Worm (Caenorhabditis elegans) whole organism, L4 larva: ENCODE data around the gene ulp-4.

ENCODE experiments used
- F44E2.7 ChIP-seq: fragments of 200-800 bp; sonication (Bioruptor generic); IDR thresholded peaks from 2 replicates; pipeline ENCODE4 v2.1.2; 2022; ENCODE audit warnings: missing genetic modification characterization, missing compliant biosample characterization
- F49E8.2 ChIP-seq: sonication (generic microtip); optimal IDR thresholded peaks from 2 replicates; lab custom pipeline; 2016; ENCODE audit warnings: missing compliant biosample characterization, mild to moderate bottlenecking, missing genetic modification characterization, borderline replicate concordance
- R02D3.7 ChIP-seq: fragments of 150-350 bp; sonication (generic microtip); optimal IDR thresholded peaks from 3 replicates; lab custom pipeline; 2014; ENCODE audit warnings: missing biosample characterization, missing genetic modification characterization
- T20F7.1 ChIP-seq: fragments of 200-800 bp; sonication (Bioruptor generic); optimal IDR thresholded peaks from 2 replicates; lab custom pipeline; 2018; ENCODE audit warnings: mild to moderate bottlenecking, missing genetic modification characterization, missing compliant biosample characterization
- Y5F2A.4 ChIP-seq: fragments of 200-800 bp; sonication (Bioruptor generic); optimal IDR thresholded peaks from 2 replicates; lab custom pipeline; 2018; ENCODE audit warnings: mild to moderate bottlenecking, missing genetic modification characterization, missing compliant biosample characterization
- ZK337.2 ChIP-seq: fragments of 200-800 bp; sonication (Bioruptor generic); IDR thresholded peaks from 2 replicates; pipeline ENCODE4 v1.3.6; 2022; ENCODE audit warnings: missing genetic modification reagents, missing genetic modification characterization, missing compliant biosample characterization
- aha-1 ChIP-seq: fragments of 150-350 bp; peaks from one replicate; lab custom pipeline; 2014; ENCODE audit warnings: missing biosample characterization, missing genetic modification characterization
- ama-1 ChIP-seq: fragments of 150-350 bp; optimal IDR thresholded peaks from 2 replicates; lab custom pipeline; 2014; ENCODE audit warnings: inconsistent platforms, mixed read lengths
- arid-1 ChIP-seq: fragments of 200-800 bp; sonication (Bioruptor generic); conservative IDR thresholded peaks from 2 replicates; pipeline ENCODE4 v1.3.6; 2022; ENCODE audit warnings: missing genetic modification reagents, missing genetic modification characterization, missing compliant biosample characterization
- attf-4 ChIP-seq: sonication (generic microtip); optimal IDR thresholded peaks from 3 replicates; lab custom pipeline; 2017; ENCODE audit warnings: missing biosample characterization, missing genetic modification characterization
- ceh-20 ChIP-seq: fragments of 200-800 bp; sonication (Bioruptor generic); IDR thresholded peaks from 2 replicates; pipeline ENCODE4 v1.3.6; 2022; ENCODE audit warnings: missing genetic modification reagents, missing genetic modification characterization, missing compliant biosample characterization
- ceh-44 ChIP-seq: fragments of 200-800 bp; sonication (Bioruptor generic); IDR thresholded peaks from 2 replicates; pipeline ENCODE4 v1.3.6; 2022; ENCODE audit warnings: missing genetic modification reagents, missing genetic modification characterization, missing compliant biosample characterization
- ceh-82 ChIP-seq: sonication (generic microtip); optimal IDR thresholded peaks from 2 replicates; lab custom pipeline; 2017; ENCODE audit warnings: missing biosample characterization, missing genetic modification characterization
- ctbp-1 ChIP-seq: fragments of 200-800 bp; sonication (Bioruptor generic); IDR thresholded peaks from 2 replicates; pipeline ENCODE4 v1.3.6; 2022; ENCODE audit warnings: missing genetic modification reagents, missing genetic modification characterization, missing compliant biosample characterization
- daf-12 ChIP-seq: fragments of 150-350 bp; optimal IDR thresholded peaks from 2 replicates; lab custom pipeline; 2014; ENCODE audit warnings: missing biosample characterization, missing genetic modification reagents, missing genetic modification characterization
- daf-8 ChIP-seq: fragments of 200-800 bp; sonication (Bioruptor generic); IDR thresholded peaks from 2 replicates; pipeline ENCODE4 v1.3.6; 2022; ENCODE audit warnings: missing genetic modification characterization, missing compliant biosample characterization
- duxl-1 ChIP-seq: sonication (generic microtip); optimal IDR thresholded peaks from 2 replicates; lab custom pipeline; 2016; ENCODE audit warnings: mild to moderate bottlenecking, missing genetic modification characterization, moderate library complexity, missing compliant biosample characterization; ENCODE audit not compliant: poor library complexity
- dve-1 ChIP-seq: sonication (generic microtip); optimal IDR thresholded peaks from 2 replicates; lab custom pipeline; 2017; ENCODE audit warnings: antibody characterized with exemption, mild to moderate bottlenecking, missing genetic modification characterization, missing compliant biosample characterization; ENCODE audit not compliant: insufficient read depth
- egl-43 ChIP-seq: fragments of 200-800 bp; sonication (Bioruptor generic); IDR thresholded peaks from 2 replicates; pipeline ENCODE4 v1.3.6; 2022; ENCODE audit warnings: missing genetic modification reagents, missing genetic modification characterization, missing compliant biosample characterization
- fos-1 ChIP-seq: fragments of 150-350 bp; optimal IDR thresholded peaks from 2 replicates; lab custom pipeline; 2014; ENCODE audit warnings: missing biosample characterization, missing genetic modification characterization
- hmg-1.1 ChIP-seq: fragments of 200-800 bp; sonication (Bioruptor generic); IDR thresholded peaks from 2 replicates; pipeline ENCODE4 v1.3.6; 2022; ENCODE audit warnings: missing genetic modification reagents, missing genetic modification characterization, missing compliant biosample characterization
- jun-1 ChIP-seq: fragments of 150-350 bp; optimal IDR thresholded peaks from 2 replicates; lab custom pipeline; 2014; ENCODE audit warnings: missing biosample characterization, missing genetic modification reagents, missing genetic modification characterization
- lin-13 ChIP-seq: fragments of 150-350 bp; optimal IDR thresholded peaks from 2 replicates; lab custom pipeline; 2014; ENCODE audit warnings: missing biosample characterization, missing genetic modification reagents, missing genetic modification characterization
- lin-15B ChIP-seq: fragments of 150-350 bp; sonication (generic microtip); optimal IDR thresholded peaks from 3 replicates; lab custom pipeline; 2014; ENCODE audit warnings: missing biosample characterization, missing genetic modification characterization
- lin-29 ChIP-seq: fragments of 200-800 bp; sonication (Bioruptor generic); IDR thresholded peaks from 2 replicates; pipeline ENCODE4 v1.3.6; 2022; ENCODE audit warnings: missing genetic modification reagents, missing genetic modification characterization, missing compliant biosample characterization
- lin-39 ChIP-seq: fragments of 150-350 bp; optimal IDR thresholded peaks from 2 replicates; lab custom pipeline; 2014; ENCODE audit warnings: missing biosample characterization, missing genetic modification reagents, missing genetic modification characterization
- lir-3 ChIP-seq: sonication (generic microtip); optimal IDR thresholded peaks from 2 replicates; lab custom pipeline; 2016; ENCODE audit warnings: mild to moderate bottlenecking, missing genetic modification characterization, missing compliant biosample characterization
- lsy-2 ChIP-seq, 2 experiments: fragments of 150-350 bp in 1 of 2; sonication (generic microtip) in 1 of 2; optimal IDR thresholded peaks; 2 replicates each; lab custom pipeline; 2014 to 2017; ENCODE audit warnings: missing biosample characterization in 2 of 2, missing genetic modification characterization in 2 of 2
- madf-5 ChIP-seq, 2 experiments: fragments of 200-800 bp; sonication (Bioruptor generic); IDR thresholded peaks; 2 replicates each; pipeline ENCODE4 v1.3.6; 2022; ENCODE audit warnings: missing compliant biosample characterization in 2 of 2, missing genetic modification characterization in 2 of 2
- mdl-1 ChIP-seq, 2 experiments: fragments of 150-350 bp in 1 of 2; sonication (generic microtip) in 1 of 2; optimal IDR thresholded peaks; 2 replicates each; lab custom pipeline; 2014 to 2017; ENCODE audit warnings: missing biosample characterization in 2 of 2, missing genetic modification characterization in 2 of 2
- mes-2 ChIP-seq: sonication (generic microtip); optimal IDR thresholded peaks from 2 replicates; lab custom pipeline; 2016; ENCODE audit warnings: missing genotype, mild to moderate bottlenecking, missing genetic modification characterization, missing compliant biosample characterization; ENCODE audit not compliant: poor library complexity, severe bottlenecking
- mxl-2 ChIP-seq: fragments of 200-800 bp; sonication (Bioruptor generic); conservative IDR thresholded peaks from 2 replicates; pipeline ENCODE4 v1.3.6; 2022; ENCODE audit warnings: missing genetic modification reagents, missing genetic modification characterization, missing compliant biosample characterization
- mxl-3 ChIP-seq: fragments of 200-800 bp; sonication (Bioruptor generic); optimal IDR thresholded peaks from 2 replicates; lab custom pipeline; 2018; ENCODE audit warnings: mild to moderate bottlenecking, missing genetic modification characterization, missing compliant biosample characterization
- nhr-111 ChIP-seq: fragments of 200-800 bp; sonication (Bioruptor generic); optimal IDR thresholded peaks from 2 replicates; lab custom pipeline; 2018; ENCODE audit warnings: mild to moderate bottlenecking, missing genetic modification characterization, missing compliant biosample characterization
- nhr-237 ChIP-seq: sonication (generic microtip); optimal IDR thresholded peaks from 2 replicates; lab custom pipeline; 2017; ENCODE audit warnings: missing biosample characterization, missing genetic modification characterization
- nhr-25 ChIP-seq: sonication (generic microtip); optimal IDR thresholded peaks from 2 replicates; lab custom pipeline; 2017; ENCODE audit warnings: missing genetic modification characterization, mild to moderate bottlenecking, missing compliant biosample characterization, antibody characterized with exemption, moderate library complexity, borderline replicate concordance; ENCODE audit not compliant: insufficient read depth
- nhr-41 ChIP-seq: fragments of 200-800 bp; sonication (Bioruptor generic); IDR thresholded peaks from 2 replicates; pipeline ENCODE4 v1.3.6; 2022; ENCODE audit warnings: missing genetic modification reagents, missing genetic modification characterization, missing compliant biosample characterization
- nhr-48 ChIP-seq: sonication (generic microtip); optimal IDR thresholded peaks from 2 replicates; lab custom pipeline; 2016; ENCODE audit warnings: mild to moderate bottlenecking, missing genetic modification characterization, missing compliant biosample characterization
- nhr-6 ChIP-seq: fragments of 150-350 bp; optimal IDR thresholded peaks from 2 replicates; lab custom pipeline; 2014; ENCODE audit warnings: missing biosample characterization, missing genetic modification characterization
- nhr-76 ChIP-seq: fragments of 150-350 bp; optimal IDR thresholded peaks from 2 replicates; lab custom pipeline; 2014; ENCODE audit warnings: missing biosample characterization, missing genetic modification characterization
- php-3 ChIP-seq: fragments of 200-800 bp; sonication (Bioruptor generic); IDR thresholded peaks from 2 replicates; pipeline ENCODE4 v1.3.6; 2022; ENCODE audit warnings: missing genetic modification reagents, missing genetic modification characterization, missing compliant biosample characterization
- pqm-1 ChIP-seq: sonication (generic microtip); optimal IDR thresholded peaks from 2 replicates; lab custom pipeline; 2017; ENCODE audit warnings: missing biosample characterization, missing genetic modification characterization
- set-16 ChIP-seq: fragments of 200-800 bp; sonication (Bioruptor generic); IDR thresholded peaks from 2 replicates; pipeline ENCODE4 v1.3.6; 2022; ENCODE audit warnings: missing genetic modification reagents, missing genetic modification characterization, missing compliant biosample characterization
- skn-1 ChIP-seq: fragments of 150-350 bp; optimal IDR thresholded peaks from 2 replicates; lab custom pipeline; 2014; ENCODE audit warnings: missing biosample characterization, missing genetic modification characterization
- spr-3 ChIP-seq: fragments of 200-800 bp; sonication (Bioruptor generic); optimal IDR thresholded peaks from 2 replicates; lab custom pipeline; 2018; ENCODE audit warnings: mild to moderate bottlenecking, missing genetic modification characterization, missing compliant biosample characterization
- unc-130 ChIP-seq: sonication (generic microtip); optimal IDR thresholded peaks from 2 replicates; lab custom pipeline; 2016; ENCODE audit warnings: missing genetic modification reagents, missing genetic modification characterization, missing compliant biosample characterization
- vab-7 ChIP-seq: fragments of 200-800 bp; sonication (Bioruptor generic); IDR thresholded peaks from 2 replicates; pipeline ENCODE4 v1.3.6; 2022; ENCODE audit warnings: missing genetic modification reagents, missing genetic modification characterization, missing compliant biosample characterization
- zip-11 ChIP-seq: fragments of 200-800 bp; sonication (Bioruptor generic); IDR thresholded peaks from 2 replicates; pipeline ENCODE4 v1.3.6; 2022; ENCODE audit warnings: missing genetic modification characterization, missing compliant biosample characterization
- ztf-11 ChIP-seq: fragments of 150-350 bp; optimal IDR thresholded peaks from 2 replicates; lab custom pipeline; 2014; ENCODE audit warnings: missing biosample characterization, missing genetic modification characterization
- ztf-7 ChIP-seq: fragments of 150-350 bp; optimal IDR thresholded peaks from 2 replicates; lab custom pipeline; 2014; ENCODE audit warnings: missing biosample characterization, missing genetic modification characterization

ulp-4 gene

DNA sequence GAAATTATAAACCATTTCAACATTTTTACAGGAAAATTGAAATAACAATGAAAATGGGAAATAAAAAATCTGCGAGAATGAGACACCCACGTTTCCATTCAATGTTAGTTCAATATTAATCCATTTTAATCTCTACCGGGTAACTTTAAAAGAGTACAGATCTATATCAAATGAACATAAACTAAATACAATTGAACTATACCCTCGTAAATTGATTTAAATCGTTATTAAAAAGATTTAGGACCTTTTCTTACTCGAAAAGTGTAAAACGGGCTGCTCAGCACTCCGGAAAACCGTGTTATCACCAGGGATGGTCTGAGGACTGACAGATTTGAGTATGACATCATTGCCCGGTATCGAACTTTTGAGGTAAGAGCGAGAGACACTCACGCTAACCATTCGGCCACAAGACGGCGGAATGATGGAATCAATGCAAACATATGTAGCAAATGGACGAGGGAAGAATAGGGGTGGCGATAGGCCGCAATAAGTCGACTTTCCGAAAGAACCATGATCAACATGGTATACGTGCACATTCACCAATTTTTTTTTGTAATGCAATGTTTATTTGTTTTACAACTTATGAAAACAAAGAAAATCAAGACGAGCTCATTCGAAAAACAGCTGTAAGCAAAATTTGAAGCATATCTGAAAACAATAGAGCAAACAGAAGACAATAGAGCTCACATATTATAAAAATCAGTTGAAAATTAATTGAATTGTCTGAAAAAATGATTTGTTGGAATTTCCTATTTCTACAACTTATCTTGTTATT is 22.7 kb upstream of the ulp-4 start, which contains the start of the genes chst-1 and C41C4.9 (continued):
- TF ChIP-seq daf-8 (GFP tag; lab: Robert Waterston, UW): 0 out of 2 replicates have a peak, but pooled peaks have one; percentile 70
- TF ChIP-seq nhr-111 (GFP tag; lab: Kevin White, UChicago): peak; percentile 88
- no peak for TF ChIP-seq lin-15B (tag; lab: Kevin White, UChicago)
- TF ChIP-seq dve-1 (tag; lab: Kevin White, UChicago): peak; percentile 78
- TF ChIP-seq nhr-48 (tag; lab: Kevin White, UChicago): peak; percentile 56
- TF ChIP-seq daf-12: no peak
- TF ChIP-seq nhr-76: no peak
- TF ChIP-seq skn-1: no peak
- TF ChIP-seq F44E2.7 (GFP tag; lab: Robert Waterston, UW): peak; percentile 93
- peak; percentile 81 for TF ChIP-seq duxl-1 (tag; lab: Kevin White, UChicago)
- no peak for TF ChIP-seq R02D3.7
- TF ChIP-seq mxl-2 (GFP tag; lab: Robert Waterston, UW): peak; percentile 71; the same call in 1 of the 2 replicates
- no peak for TF ChIP-seq fos-1
- no peak for TF ChIP-seq lin-39
- TF ChIP-seq mxl-3 (GFP tag; lab: Kevin White, UChicago): peak; percentile 82
- peak; percentile 79; the same call in 1 of the 2 replicates for TF ChIP-seq ceh-44
- TF ChIP-seq nhr-41 (GFP tag; lab: Robert Waterston, UW): peak; percentile 92
- peak; percentile 65 for TF ChIP-seq F49E8.2
- peak; percentile 83 for TF ChIP-seq ctbp-1 (GFP tag; lab: Robert Waterston, UW)
- no peak for TF ChIP-seq nhr-237 (tag; lab: Kevin White, UChicago)
- peak; percentile 82 for TF ChIP-seq lir-3
- no peak for TF ChIP-seq ceh-82 (tag; lab: Kevin White, UChicago)
- TF ChIP-seq ama-1: no peak
- peak; percentile 83 for TF ChIP-seq unc-130 (GFP tag; lab: Kevin White, UChicago)
- peak; percentile 86 for TF ChIP-seq spr-3 (GFP tag; lab: Kevin White, UChicago)
- TF ChIP-seq lin-13: peak; percentile 40
- peak; percentile 64; the same call in 1 of the 2 replicates for TF ChIP-seq zip-11 (GFP tag; lab: Robert Waterston, UW)
- peak; percentile 55 for TF ChIP-seq T20F7.1
- peak; percentile 91 for TF ChIP-seq arid-1
- TF ChIP-seq aha-1 (tag; lab: Kevin White, UChicago): peak; percentile 93
- peak in 1 of 2 experiments; percentile 8 for TF ChIP-seq mdl-1 (tag; optimal IDR thresholded peaks at IDR 0.05; lab: Kevin White, UChicago)
- TF ChIP-seq, all 104 proteins: peak for 71

DNA sequence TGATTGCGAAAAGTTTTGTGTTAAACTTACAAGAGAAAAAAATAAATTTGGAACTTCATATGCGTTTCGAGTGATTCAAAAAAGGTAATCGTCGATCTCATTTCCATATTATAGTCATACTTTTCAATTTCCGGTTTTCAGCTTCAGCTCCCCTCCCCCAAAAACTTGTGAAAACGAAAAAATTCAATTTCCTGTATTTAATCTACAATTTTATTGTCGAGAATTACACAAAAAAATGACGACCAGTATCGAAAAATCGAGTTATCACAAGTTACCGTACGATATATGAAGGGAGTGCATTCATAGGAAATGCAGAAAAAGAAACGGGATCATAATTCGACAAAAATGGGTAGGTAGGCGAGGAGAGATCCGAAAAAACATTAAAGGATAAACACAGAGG is 17.7 kb upstream of the ulp-4 start, which contains the start of gene lron-4:
Gene lron-4, minus strand, starts transcription at position 101 of the 400 bp plus-strand sequence.
- TF ChIP-seq php-3 (GFP tag; lab: Robert Waterston, UW) (no peak), set-16 (GFP tag; lab: Robert Waterston, UW) (no peak), ZK337.2 (GFP tag; lab: Robert Waterston, UW) (no peak), nhr-6 (tag; lab: Kevin White, UChicago) (no peak), nhr-76 (no peak), mes-2 (no peak), nhr-25 (no peak), egl-43 (GFP tag; lab: Robert Waterston, UW) (no peak)

DNA sequence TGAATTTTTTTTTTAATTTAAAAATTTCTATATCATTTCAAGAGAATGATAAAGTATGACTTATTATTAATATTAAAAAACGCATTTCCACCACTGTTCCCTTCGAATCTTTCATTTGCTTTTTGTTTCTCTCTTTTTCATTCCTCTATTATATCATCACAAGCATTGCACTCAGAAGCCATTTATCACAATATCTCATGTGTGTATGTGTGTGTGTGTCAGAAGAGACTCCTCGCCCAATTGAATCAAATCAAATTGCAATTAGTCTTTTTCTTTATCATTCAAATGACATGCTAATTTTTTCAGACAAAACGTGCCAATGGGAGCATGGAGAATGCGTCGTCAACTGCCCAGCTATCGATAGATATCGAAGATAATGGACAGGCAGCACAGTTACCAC is 13.6 kb upstream of the ulp-4 start, which contains the start of gene unc-105:
Gene unc-105, plus strand, starts transcription at position 301 of the 400 bp plus-strand sequence.
- TF ChIP-seq ztf-7 (tag; lab: Kevin White, UChicago) (no peak), hmg-1.1 (GFP tag; lab: Robert Waterston, UW) (no peak), madf-5 (GFP tag; IDR thresholded peaks at IDR 0.05; lab: Robert Waterston, UW) (no peak), ceh-20 (GFP tag; lab: Robert Waterston, UW) (no peak), fos-1 (no peak), lin-29 (GFP tag; lab: Robert Waterston, UW) (no peak), jun-1 (tag; lab: Kevin White, UChicago) (no peak), lsy-2 (tag; optimal IDR thresholded peaks at IDR 0.05; lab: Kevin White, UChicago) (no peak), Y5F2A.4 (no peak), pqm-1 (tag; lab: Kevin White, UChicago) (no peak), spr-3 (GFP tag; lab: Kevin White, UChicago) (no peak), vab-7 (no peak), nhr-41 (GFP tag; lab: Robert Waterston, UW) (no peak), ztf-11 (no peak), attf-4 (tag; lab: Kevin White, UChicago) (no peak)
